Worm (Caenorhabditis elegans): ENCODE measurements around the gene K10D11.3.

Gene K10D11.3

ce11 chrIV:12971994-12972520 is 13.9 kb downstream of the K10D11.3 start:
- TF ChIP-seq ceh-39 (tag; optimal IDR thresholded peaks at IDR 0.05) (no peak), nhr-237 (tag; optimal IDR thresholded peaks at IDR 0.05) (no peak), bed-3 (GFP tag; optimal IDR thresholded peaks at IDR 0.05) (no peak), unc-62 (GFP tag; optimal IDR thresholded peaks at IDR 0.05) (no peak), snpc-4 (tag; optimal IDR thresholded peaks at IDR 0.05) (no peak)

- TF ChIP-seq sptf-1 (tag; optimal IDR thresholded peaks at IDR 0.05) = no peak
- TF ChIP-seq elt-3 (tag; optimal IDR thresholded peaks at IDR 0.05) = no peak
- TF ChIP-seq snpc-4 (tag; optimal IDR thresholded peaks at IDR 0.05) = no peak
- TF ChIP-seq ztf-11 (tag; optimal IDR thresholded peaks at IDR 0.05) = no peak
- no peak for TF ChIP-seq ham-2 (GFP tag; optimal IDR thresholded peaks at IDR 0.05)
- TF ChIP-seq unc-39 (tag; optimal IDR thresholded peaks at IDR 0.05) = no peak
- TF ChIP-seq mep-1 (tag; optimal IDR thresholded peaks at IDR 0.05) = no peak
- TF ChIP-seq bed-3 (GFP tag; optimal IDR thresholded peaks at IDR 0.05) = no peak
- TF ChIP-seq unc-62 (GFP tag; optimal IDR thresholded peaks at IDR 0.05) = no peak
- no peak for TF ChIP-seq unc-120 (tag; optimal IDR thresholded peaks at IDR 0.05; ENCODE audit: poor library complexity, severe bottlenecking)
- no peak for TF ChIP-seq hlh-1 (tag; optimal IDR thresholded peaks at IDR 0.05)
- no peak for TF ChIP-seq sem-2 (GFP tag; optimal IDR thresholded peaks at IDR 0.05)
- no peak for TF ChIP-seq mab-5 (tag; optimal IDR thresholded peaks at IDR 0.05)
- TF ChIP-seq lsy-2 (tag; optimal IDR thresholded peaks at IDR 0.05) = no peak
- TF ChIP-seq flh-1 (GFP tag; optimal IDR thresholded peaks at IDR 0.05) = no peak
- TF ChIP-seq cnd-1 (tag; optimal IDR thresholded peaks at IDR 0.05) = no peak
- no peak for TF ChIP-seq pha-4 (tag; optimal IDR thresholded peaks at IDR 0.05)
Measured at ce11 chrIV:12969141-12969540, 16.8 kb downstream of the K10D11.3 start, which contains the start of gene F55G11.2. TSS of gene F55G11.2 (minus strand) at chrIV:12969289.

- TF ChIP-seq unc-62 (GFP tag; optimal IDR thresholded peaks at IDR 0.05) (no peak), ceh-39 (tag; optimal IDR thresholded peaks at IDR 0.05) (no peak), sem-2 (GFP tag; optimal IDR thresholded peaks at IDR 0.05) (no peak), lsy-2 (tag; optimal IDR thresholded peaks at IDR 0.05) (no peak), elt-3 (tag; optimal IDR thresholded peaks at IDR 0.05) (no peak), bed-3 (GFP tag; optimal IDR thresholded peaks at IDR 0.05) (no peak), hlh-1 (tag; optimal IDR thresholded peaks at IDR 0.05) (no peak), ces-1 (GFP tag; optimal IDR thresholded peaks at IDR 0.05) (no peak), lin-13 (tag; optimal IDR thresholded peaks at IDR 0.05) (no peak), mls-2 (tag; optimal IDR thresholded peaks at IDR 0.05) (no peak), mep-1 (tag; optimal IDR thresholded peaks at IDR 0.05) (no peak), nhr-2 (tag; optimal IDR thresholded peaks at IDR 0.05) (no peak), lin-32 (GFP tag; optimal IDR thresholded peaks at IDR 0.05) (no peak), tbx-8 (GFP tag; optimal IDR thresholded peaks at IDR 0.05) (no peak), M03D4.4 (tag; optimal IDR thresholded peaks at IDR 0.05) (no peak), ceh-83 (GFP tag; optimal IDR thresholded peaks at IDR 0.05) (no peak), unc-39 (tag; optimal IDR thresholded peaks at IDR 0.05) (no peak), ztf-11 (tag; optimal IDR thresholded peaks at IDR 0.05) (no peak), flh-1 (GFP tag; optimal IDR thresholded peaks at IDR 0.05) (no peak)
Measured at ce11 chrIV:12967303-12967702, 18.6 kb downstream of the K10D11.3 start.

ce11 chrIV:12965074-12965473 is 20.9 kb downstream of the K10D11.3 start, which contains the start of gene dod-22:
TSS of gene dod-22 (plus strand) at chrIV:12965374.
- TF ChIP-seq M03D4.4 (tag; optimal IDR thresholded peaks at IDR 0.05) (no peak), sem-2 (GFP tag; optimal IDR thresholded peaks at IDR 0.05) (no peak), tbx-8 (GFP tag; optimal IDR thresholded peaks at IDR 0.05) (no peak), unc-120 (tag; optimal IDR thresholded peaks at IDR 0.05; ENCODE audit: poor library complexity, severe bottlenecking) (no peak), nhr-12 (tag; optimal IDR thresholded peaks at IDR 0.05) (no peak), elt-1 (tag; optimal IDR thresholded peaks at IDR 0.05; ENCODE audit: borderline replicate concordance, insufficient read depth) (no peak), ztf-11 (tag; optimal IDR thresholded peaks at IDR 0.05) (no peak), mep-1 (tag; optimal IDR thresholded peaks at IDR 0.05) (no peak)

ce11 chrIV:12964648-12965047 is 21.3 kb downstream of the K10D11.3 start:
- TF ChIP-seq tbx-8 (GFP tag; optimal IDR thresholded peaks at IDR 0.05) (no peak), unc-120 (tag; optimal IDR thresholded peaks at IDR 0.05; ENCODE audit: poor library complexity, severe bottlenecking) (no peak)

- TF ChIP-seq nhr-2 (tag; optimal IDR thresholded peaks at IDR 0.05) (no peak), lsy-2 (tag; optimal IDR thresholded peaks at IDR 0.05) (no peak), unc-62 (GFP tag; optimal IDR thresholded peaks at IDR 0.05) (no peak), drap-1 (GFP tag; optimal IDR thresholded peaks at IDR 0.05) (no peak), unc-39 (tag; optimal IDR thresholded peaks at IDR 0.05) (no peak)
Measured at ce11 chrIV:12962564-12962963, 23.4 kb downstream of the K10D11.3 start, which contains the start of gene F55G11.8. TSS of gene F55G11.8 (plus strand) at chrIV:12962808.

Measured in whole organism, mixed stage, embryonic.